Fruit fly (Drosophila melanogaster) whole organism, wandering third instar larva: ENCODE measurements around the gene Sfp24Bb.

Experiments
- Abd-B ChIP-seq: fragments of >200 bp; optimal IDR thresholded peaks from 2 replicates; lab custom pipeline; 2017; ENCODE audit warnings: missing biosample characterization, missing genetic modification characterization
- CG32264 ChIP-seq: fragments of 200-800 bp; sonication (Bioruptor generic); optimal IDR thresholded peaks from 2 replicates; lab custom pipeline; 2016; ENCODE audit warnings: missing biosample characterization, missing genetic modification characterization
- CG9705 ChIP-seq: fragments of 200-800 bp; sonication (Bioruptor generic); optimal IDR thresholded peaks from 2 replicates; lab custom pipeline; 2018; ENCODE audit warnings: missing biosample characterization, mild to moderate bottlenecking, missing genetic modification characterization
- CrebA ChIP-seq: fragments of 200-800 bp; sonication (Bioruptor generic); optimal IDR thresholded peaks from 2 replicates; lab custom pipeline; 2016; ENCODE audit warnings: missing biosample characterization, mild to moderate bottlenecking, missing genetic modification characterization, borderline replicate concordance
- Dfd ChIP-seq: fragments of >200 bp; optimal IDR thresholded peaks from 2 replicates; lab custom pipeline; 2017; ENCODE audit warnings: missing biosample characterization, missing genetic modification characterization
- Dif ChIP-seq: fragments of 200-275, 200-300 bp; sonication (Bioruptor generic); optimal IDR thresholded peaks from 2 replicates; lab custom pipeline; 2018; ENCODE audit warnings: missing biosample characterization, missing genetic modification characterization; ENCODE audit not compliant: partially characterized antibody
- GATAd ChIP-seq: sonication (Bioruptor generic); optimal IDR thresholded peaks from 2 replicates; lab custom pipeline; 2016; ENCODE audit warnings: missing biosample characterization, missing genetic modification characterization
- Hr83 ChIP-seq: fragments of 200-300 bp; sonication (Bioruptor generic); optimal IDR thresholded peaks from 2 replicates; lab custom pipeline; 2016; ENCODE audit warnings: missing biosample characterization, mild to moderate bottlenecking, missing genetic modification characterization, moderate library complexity; ENCODE audit not compliant: poor library complexity, severe bottlenecking
- Mio ChIP-seq: sonication (Bioruptor generic); optimal IDR thresholded peaks from 2 replicates; lab custom pipeline; 2016; ENCODE audit warnings: missing biosample characterization, missing genetic modification characterization
- Myc ChIP-seq: fragments of >200 bp; optimal IDR thresholded peaks from 2 replicates; lab custom pipeline; 2017
- OdsH ChIP-seq: fragments of 200-800 bp; sonication (Bioruptor generic); optimal IDR thresholded peaks from 2 replicates; lab custom pipeline; 2016; ENCODE audit warnings: missing biosample characterization, mild to moderate bottlenecking, missing genetic modification characterization
- Rel ChIP-seq, 2 experiments: fragments of 200-800 bp; sonication (Bioruptor generic) in 1 of 2; optimal IDR thresholded peaks; 2 replicates in 1 of 2; 3 replicates in 1 of 2; lab custom pipeline; 2016 to 2019; ENCODE audit warnings: mild to moderate bottlenecking in 2 of 2, missing biosample characterization in 2 of 2, missing genetic modification characterization in 2 of 2, moderate library complexity in 1 of 2
- Sp1 ChIP-seq: fragments of 200-800 bp; sonication (Bioruptor generic); optimal IDR thresholded peaks from 3 replicates; lab custom pipeline; 2019; ENCODE audit warnings: missing biosample characterization, mild to moderate bottlenecking, missing genetic modification characterization, moderate library complexity
- Vsx2 ChIP-seq: fragments of 200-300, 225-300 bp; sonication (Bioruptor generic); optimal IDR thresholded peaks from 2 replicates; lab custom pipeline; 2018; ENCODE audit warnings: missing biosample characterization, missing genetic modification characterization; ENCODE audit not compliant: partially characterized antibody
- br ChIP-seq: fragments of 200-800 bp; sonication (Bioruptor generic); optimal IDR thresholded peaks from 2 replicates; lab custom pipeline; 2016; ENCODE audit warnings: missing biosample characterization, missing genetic modification characterization
- brk ChIP-seq: fragments of 200-800 bp; sonication (Bioruptor generic); optimal IDR thresholded peaks from 2 replicates; lab custom pipeline; 2016; ENCODE audit warnings: missing biosample characterization, mild to moderate bottlenecking, missing genetic modification characterization
- foxo ChIP-seq, 2 experiments: fragments of 200-800 bp; sonication (Bioruptor generic); optimal IDR thresholded peaks; 2 replicates in 1 of 2; 3 replicates in 1 of 2; lab custom pipeline; 2016 to 2017; ENCODE audit warnings: missing biosample characterization in 2 of 2, missing genetic modification characterization in 2 of 2
- h ChIP-seq: fragments of 200-800 bp; sonication (Bioruptor generic); optimal IDR thresholded peaks from 3 replicates; lab custom pipeline; 2016; ENCODE audit warnings: missing biosample characterization, mild to moderate bottlenecking, missing genetic modification characterization
- jim ChIP-seq: fragments of 175-275, 200-325 bp; sonication (Bioruptor generic); optimal IDR thresholded peaks from 2 replicates; lab custom pipeline; 2016; ENCODE audit warnings: missing biosample characterization, mild to moderate bottlenecking, missing genetic modification characterization
- lola ChIP-seq: fragments of >200 bp; optimal IDR thresholded peaks from 2 replicates; lab custom pipeline; 2017; ENCODE audit warnings: missing biosample characterization, missing genetic modification characterization
- pan ChIP-seq: fragments of >200 bp; optimal IDR thresholded peaks from 2 replicates; lab custom pipeline; 2017
- rgr ChIP-seq: fragments of 200-800 bp; sonication (Bioruptor generic); optimal IDR thresholded peaks from 3 replicates; lab custom pipeline; 2016; ENCODE audit warnings: missing biosample characterization, mild to moderate bottlenecking, missing genetic modification characterization
- sage ChIP-seq: fragments of 200-800 bp; sonication (Bioruptor generic); optimal IDR thresholded peaks from 2 replicates; lab custom pipeline; 2016; ENCODE audit warnings: missing biosample characterization, mild to moderate bottlenecking, missing genetic modification characterization
- sv ChIP-seq: fragments of 200-800 bp; sonication (Bioruptor generic); optimal IDR thresholded peaks from 3 replicates; lab custom pipeline; 2016; ENCODE audit warnings: missing biosample characterization, missing genetic modification characterization
- tai ChIP-seq: sonication (Bioruptor generic); optimal IDR thresholded peaks from 2 replicates; lab custom pipeline; 2016; ENCODE audit warnings: missing biosample characterization, missing genetic modification characterization
- usp ChIP-seq: fragments of >200 bp; optimal IDR thresholded peaks from 2 replicates; lab custom pipeline; 2017; ENCODE audit warnings: missing biosample characterization, missing genetic modification characterization
- woc ChIP-seq: sonication (Bioruptor generic); optimal IDR thresholded peaks from 2 replicates; lab custom pipeline; 2016; ENCODE audit warnings: missing biosample characterization, mild to moderate bottlenecking, missing genetic modification characterization

The Sfp24Bb gene

DNA sequence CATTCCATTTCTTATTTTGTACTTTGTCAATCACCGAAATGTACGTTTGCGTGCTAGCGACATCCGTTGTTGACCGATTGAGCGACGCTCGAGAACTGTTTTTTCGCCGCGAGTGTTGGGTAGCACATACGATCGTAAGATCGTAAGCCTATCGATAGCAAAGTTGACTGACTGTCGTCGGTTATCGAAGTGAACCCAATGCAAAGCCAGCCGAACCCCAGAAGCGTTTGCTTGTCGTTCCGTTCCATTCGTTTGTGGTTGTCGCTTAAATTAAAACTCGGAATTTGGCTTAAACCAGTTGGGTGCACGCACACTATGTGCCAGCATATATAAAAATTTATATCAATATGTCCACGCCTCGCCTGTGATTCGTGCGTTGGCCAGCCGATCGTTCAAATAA is 23.5 kb downstream of the Sfp24Bb start:
- TF ChIP-seq br (GFP tag; lab: Kevin White, UChicago) = peak; percentile 2
- no peak for TF ChIP-seq OdsH (GFP tag; lab: Kevin White, UChicago)
- TF ChIP-seq, all 38 proteins: peak for 1

DNA sequence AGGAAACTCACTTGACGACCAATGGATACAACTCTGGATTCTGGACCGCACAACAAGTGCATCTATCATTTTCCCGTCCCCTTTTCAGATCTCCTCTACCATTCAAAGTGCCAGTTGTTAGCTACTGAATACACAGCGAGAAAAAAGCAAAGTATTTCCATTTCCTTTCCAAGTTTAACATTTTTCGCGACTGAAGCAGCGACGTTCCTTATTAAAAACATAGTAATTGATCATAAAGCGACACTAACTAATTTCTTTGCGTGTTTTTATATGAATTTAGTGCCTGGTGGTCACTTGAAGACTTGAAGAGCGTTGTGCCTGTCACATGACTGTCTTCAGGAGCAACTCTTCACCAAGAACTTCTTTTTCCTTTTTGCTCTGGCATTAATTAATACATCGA is 24.2 kb downstream of the Sfp24Bb start:
- TF ChIP-seq brk (GFP tag; lab: Kevin White, UChicago) = no peak
- TF ChIP-seq CrebA (GFP tag; lab: Kevin White, UChicago) = no peak
- no peak for TF ChIP-seq Myc
- no peak for TF ChIP-seq Dif
- no peak for TF ChIP-seq usp
- no peak for TF ChIP-seq br (GFP tag; lab: Kevin White, UChicago)

- TF ChIP-seq lola (GFP tag; lab: Kevin White, UChicago) (no peak), woc (GFP tag; lab: Kevin White, UChicago) (no peak), pan (lab: Kevin White, UChicago) (no peak), Rel (GFP tag; optimal IDR thresholded peaks at IDR 0.05; lab: Kevin White, UChicago) (no peak), Rel (tag; optimal IDR thresholded peaks at IDR 0.05; lab: Kevin White, UChicago) (peak; percentile 81), tai (GFP tag; lab: Kevin White, UChicago) (peak; percentile 2), sv (GFP tag; lab: Kevin White, UChicago) (no peak), Sp1 (GFP tag; lab: Kevin White, UChicago) (no peak), foxo (GFP tag; optimal IDR thresholded peaks at IDR 0.05; lab: Kevin White, UChicago) (no peak), brk (GFP tag; lab: Kevin White, UChicago) (peak; percentile 41), rgr (GFP tag; lab: Kevin White, UChicago) (no peak), CG32264 (GFP tag; lab: Kevin White, UChicago) (no peak), Abd-B (GFP tag; lab: Kevin White, UChicago) (no peak), h (GFP tag; lab: Kevin White, UChicago) (no peak), GATAd (GFP tag; lab: Kevin White, UChicago) (no peak), Hr83 (no peak), usp (no peak), CrebA (GFP tag; lab: Kevin White, UChicago) (peak; percentile 38)
Observed at dm6 chr2L:3642148-3642920, 27.2 kb downstream of the Sfp24Bb start.

dm6 chr2L:3640952-3641351 is 28.6 kb downstream of the Sfp24Bb start:
- TF ChIP-seq foxo (GFP tag; optimal IDR thresholded peaks at IDR 0.05; lab: Kevin White, UChicago) = no peak
- TF ChIP-seq woc (GFP tag; lab: Kevin White, UChicago) = no peak
- TF ChIP-seq Dfd = no peak
- TF ChIP-seq h (GFP tag; lab: Kevin White, UChicago) = no peak
- TF ChIP-seq sage = no peak
- TF ChIP-seq Vsx2 (GFP tag; lab: Kevin White, UChicago) = no peak
- no peak for TF ChIP-seq Sp1 (GFP tag; lab: Kevin White, UChicago)
- no peak for TF ChIP-seq br (GFP tag; lab: Kevin White, UChicago)
- TF ChIP-seq Hr83 = no peak

DNA sequence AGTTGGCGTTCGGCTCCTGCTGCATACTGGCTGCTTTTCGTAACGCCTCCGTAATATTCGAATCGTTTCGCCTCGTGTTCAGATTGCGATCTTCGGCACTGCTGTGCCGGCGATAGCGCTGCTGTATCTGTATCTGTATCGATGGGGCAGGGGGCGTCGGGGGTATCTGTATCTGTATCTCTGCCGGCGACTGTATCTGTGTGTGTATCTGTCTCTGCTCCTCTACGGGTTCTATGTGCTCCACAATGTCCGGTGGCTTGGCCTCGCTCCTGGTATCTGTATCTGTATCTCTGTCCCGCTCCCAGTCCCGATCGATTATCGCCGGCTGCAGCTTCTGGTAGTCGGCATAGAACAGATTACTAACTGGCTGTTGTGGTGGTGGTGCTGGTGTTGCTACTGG is 29.7 kb downstream of the Sfp24Bb start:
- TF ChIP-seq br (GFP tag; lab: Kevin White, UChicago) (peak; percentile 19), jim (GFP tag; lab: Kevin White, UChicago) (no peak), Rel (GFP tag; optimal IDR thresholded peaks at IDR 0.05; lab: Kevin White, UChicago) (no peak), Rel (tag; optimal IDR thresholded peaks at IDR 0.05; lab: Kevin White, UChicago) (peak; percentile 70), rgr (GFP tag; lab: Kevin White, UChicago) (no peak)

DNA sequence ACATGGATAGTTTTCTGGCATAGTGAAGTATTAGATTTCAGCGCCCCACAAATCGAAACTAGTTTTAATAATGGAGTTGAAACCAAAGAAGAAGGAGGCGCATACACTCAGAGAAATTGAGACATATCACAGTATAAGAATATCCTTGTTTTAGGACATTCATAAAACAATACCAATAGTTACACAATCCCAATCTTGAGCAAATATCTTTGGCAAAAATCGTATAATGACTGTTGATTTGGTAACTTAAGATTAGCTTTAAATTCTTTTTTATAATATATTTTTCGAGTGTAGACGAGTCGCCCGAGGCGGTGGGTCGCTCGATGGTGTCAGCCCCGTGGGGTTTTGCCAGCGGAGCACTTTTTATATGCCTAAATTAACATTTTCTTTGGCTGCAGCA is 34.1 kb downstream of the Sfp24Bb start:
- no peak for TF ChIP-seq Sp1 (GFP tag; lab: Kevin White, UChicago)
- no peak for TF ChIP-seq Hr83
- TF ChIP-seq Mio (GFP tag; lab: Kevin White, UChicago) = no peak
- no peak for TF ChIP-seq Rel (GFP tag; optimal IDR thresholded peaks at IDR 0.05; lab: Kevin White, UChicago)
- no peak for TF ChIP-seq Rel (tag; optimal IDR thresholded peaks at IDR 0.05; lab: Kevin White, UChicago)
- no peak for TF ChIP-seq CG9705 (GFP tag; lab: Kevin White, UChicago)
- TF ChIP-seq rgr (GFP tag; lab: Kevin White, UChicago) = no peak
